Worm (Caenorhabditis elegans): ENCODE data around the gene srx-43.

srx-43 gene

ce11 chrV:15974836-15975235, 42.9 kb upstream of the srx-43 start, which contains the start of gene sru-22:
Gene sru-22 (minus strand): TSS chrV:15974936.
- no peak for TF ChIP-seq pqm-1 (tag; optimal IDR thresholded peaks at IDR 0.05)
- TF ChIP-seq aha-1 (tag) = peak; percentile 4

DNA sequence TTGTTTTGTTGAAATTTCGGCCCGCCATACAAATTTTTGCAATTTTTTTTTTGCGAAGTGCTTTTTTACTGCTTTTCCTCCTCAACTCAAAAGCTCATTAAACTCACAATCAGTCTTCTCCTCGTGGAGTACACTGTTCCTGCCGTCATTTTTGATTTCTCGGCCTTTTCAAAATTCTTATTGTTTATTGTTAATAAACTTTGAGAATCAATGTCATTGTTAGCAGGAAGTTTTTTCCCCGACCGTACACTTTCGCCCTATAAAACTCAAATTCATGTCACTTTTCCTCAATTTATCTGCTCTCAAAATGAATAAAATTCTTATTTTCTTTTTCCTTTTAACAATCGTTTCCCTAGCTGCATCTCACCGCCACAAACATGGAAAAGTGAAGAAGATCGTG, 41.9 kb upstream of the srx-43 start, which contains the start of gene clec-232:
Gene clec-232, plus strand, starts transcription at position 301 of the 400 bp plus-strand sequence.
- TF ChIP-seq nhr-111 (GFP tag; optimal IDR thresholded peaks at IDR 0.05) (no peak), ceh-62 (tag; optimal IDR thresholded peaks at IDR 0.05) (no peak), dve-1 (tag; optimal IDR thresholded peaks at IDR 0.05; ENCODE audit: insufficient read depth) (no peak), lin-15B (tag; optimal IDR thresholded peaks at IDR 0.05) (no peak), zfp-2 (tag; optimal IDR thresholded peaks at IDR 0.05) (no peak), nhr-77 (tag; optimal IDR thresholded peaks at IDR 0.05) (no peak), aha-1 (tag) (no peak), hlh-11 (tag; optimal IDR thresholded peaks at IDR 0.05) (no peak), mdl-1 (tag; optimal IDR thresholded peaks at IDR 0.05) (no peak), fkh-10 (GFP tag; optimal IDR thresholded peaks at IDR 0.05) (no peak), mxl-2 (GFP tag; conservative IDR thresholded peaks at IDR 0.05) (no peak), nhr-25 (tag; optimal IDR thresholded peaks at IDR 0.05; ENCODE audit: borderline replicate concordance, insufficient read depth) (no peak), nhr-42 (GFP tag; IDR thresholded peaks at IDR 0.05) (no peak), ceh-82 (tag; optimal IDR thresholded peaks at IDR 0.05) (no peak), zip-11 (GFP tag; IDR thresholded peaks at IDR 0.05) (no peak)

- TF ChIP-seq php-3 (GFP tag; IDR thresholded peaks at IDR 0.05) = peak; percentile 66
- no peak for TF ChIP-seq zag-1 (tag; optimal IDR thresholded peaks at IDR 0.05)
- peak; percentile 61 for TF ChIP-seq nhr-77 (tag; optimal IDR thresholded peaks at IDR 0.05)
- TF ChIP-seq T20F7.1 (GFP tag; optimal IDR thresholded peaks at IDR 0.05) = no peak
- TF ChIP-seq pha-4 (GFP tag; IDR thresholded peaks at IDR 0.05) = no peak
- TF ChIP-seq pha-4 (tag; optimal IDR thresholded peaks at IDR 0.05) = no peak
- no peak for TF ChIP-seq T26A8.4 (GFP tag; IDR thresholded peaks at IDR 0.05)
- TF ChIP-seq mxl-3 (GFP tag; optimal IDR thresholded peaks at IDR 0.05) = no peak
- TF ChIP-seq pqm-1 (tag; optimal IDR thresholded peaks at IDR 0.05) = peak; percentile 90
- no peak for TF ChIP-seq snpc-1.2 (GFP tag; IDR thresholded peaks at IDR 0.05)
- no peak for TF ChIP-seq madf-9 (GFP tag; conservative IDR thresholded peaks at IDR 0.05)
- TF ChIP-seq mxl-2 (GFP tag; conservative IDR thresholded peaks at IDR 0.05) = no peak
- no peak for TF ChIP-seq nhr-25 (tag; optimal IDR thresholded peaks at IDR 0.05; ENCODE audit: borderline replicate concordance, insufficient read depth)
- TF ChIP-seq lin-38 (GFP tag; IDR thresholded peaks at IDR 0.05) = no peak
- no peak for TF ChIP-seq unc-130 (GFP tag; optimal IDR thresholded peaks at IDR 0.05)
- TF ChIP-seq nhr-10 (tag; optimal IDR thresholded peaks at IDR 0.05) = no peak
- 0 out of 2 replicates have a peak, but pooled peaks have one; percentile 58 for TF ChIP-seq tra-1 (GFP tag; IDR thresholded peaks at IDR 0.05)
- TF ChIP-seq R02D3.7 (tag; optimal IDR thresholded peaks at IDR 0.05) = no peak
- no peak for TF ChIP-seq mep-1 (tag; optimal IDR thresholded peaks at IDR 0.05)
- no peak for TF ChIP-seq nhr-28 (tag; optimal IDR thresholded peaks at IDR 0.05)
- TF ChIP-seq dmd-6 (GFP tag; IDR thresholded peaks at IDR 0.05) = peak; percentile 96
- TF ChIP-seq nhr-41 (GFP tag; IDR thresholded peaks at IDR 0.05) = no peak
- no peak for TF ChIP-seq nhr-6 (tag; optimal IDR thresholded peaks at IDR 0.05)
- no peak for TF ChIP-seq ama-1 (optimal IDR thresholded peaks at IDR 0.05)
- TF ChIP-seq ztf-11 (tag; optimal IDR thresholded peaks at IDR 0.05) = no peak
- TF ChIP-seq skn-1 (tag; optimal IDR thresholded peaks at IDR 0.05) = no peak
- no peak for TF ChIP-seq lin-15B (tag; optimal IDR thresholded peaks at IDR 0.05)
- TF ChIP-seq mes-2 (tag; optimal IDR thresholded peaks at IDR 0.05; ENCODE audit: poor library complexity, severe bottlenecking) = no peak
- TF ChIP-seq Y75B8A.6 (GFP tag; IDR thresholded peaks at IDR 0.05) = no peak
- TF ChIP-seq ceh-20 (GFP tag; IDR thresholded peaks at IDR 0.05) = no peak
- TF ChIP-seq fos-1 (tag; optimal IDR thresholded peaks at IDR 0.05) = no peak
- no peak for TF ChIP-seq lin-1 (GFP tag; IDR thresholded peaks at IDR 0.05)
- TF ChIP-seq hif-1 (tag; optimal IDR thresholded peaks at IDR 0.05) = no peak
- no peak for TF ChIP-seq ceh-28 (tag; optimal IDR thresholded peaks at IDR 0.05)
- TF ChIP-seq dmd-8 (GFP tag; IDR thresholded peaks at IDR 0.05) = no peak
- peak; percentile 16 for TF ChIP-seq nhr-48 (tag; optimal IDR thresholded peaks at IDR 0.05)
- no peak for TF ChIP-seq zip-2 (tag; optimal IDR thresholded peaks at IDR 0.05)
Measured at ce11 chrV:15978232-15978764, 39.5 kb upstream of the srx-43 start, which contains the start of gene oac-20. Gene oac-20 (plus strand): TSS chrV:15978714.

Measured in whole organism, L4 larva.